Fruit fly (Drosophila melanogaster): ENCODE data around the gene bocks.

The bocks gene

DNA sequence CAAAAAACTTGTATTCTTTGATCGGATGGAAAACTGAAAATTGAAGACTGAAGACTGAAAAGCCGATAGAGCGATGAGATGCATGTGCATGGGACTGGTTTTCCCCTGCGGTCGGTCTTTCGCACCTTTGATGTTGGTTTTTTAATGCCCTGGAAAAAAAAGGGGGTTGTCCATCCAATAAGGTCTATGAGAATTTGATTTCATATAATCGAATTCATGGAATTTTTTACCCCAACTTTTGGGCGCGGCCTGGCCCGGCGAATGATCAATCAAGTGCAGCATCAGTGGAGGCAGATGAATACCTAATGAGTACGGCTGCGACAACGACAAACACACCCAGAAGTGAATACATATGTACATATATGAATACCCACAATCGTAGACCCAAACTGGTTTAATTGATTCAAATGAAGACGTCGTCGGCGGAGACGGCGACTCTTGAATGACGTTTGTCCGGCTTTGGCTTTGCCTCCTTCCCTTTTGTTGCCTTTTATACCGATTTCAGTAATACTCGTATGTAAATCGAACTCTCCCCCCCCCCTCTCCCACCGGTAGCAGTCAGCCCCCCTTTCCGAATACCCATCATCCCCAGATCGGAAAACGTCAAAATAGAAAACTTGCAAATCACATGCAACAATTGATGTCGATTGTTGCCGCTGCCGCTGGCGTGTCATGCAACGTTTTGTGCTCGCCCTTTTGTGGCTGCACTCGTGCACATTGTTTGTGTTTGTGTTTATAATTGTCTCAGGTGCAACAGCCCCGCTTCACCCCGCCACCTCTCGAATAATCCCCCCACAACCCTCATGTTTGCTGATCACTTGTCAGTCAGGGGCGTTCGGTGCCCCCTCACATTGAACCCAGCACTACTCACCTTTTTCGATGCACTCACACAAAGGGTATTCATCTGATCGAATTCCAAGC is 12.5 kb upstream of the bocks start:
- TF ChIP-seq Hr78 (GFP tag; optimal IDR thresholded peaks at IDR 0.05) (peak in 1 of 2 experiments; percentile 64), btn (GFP tag; optimal IDR thresholded peaks at IDR 0.05) (no peak), CG2202 (tag; optimal IDR thresholded peaks at IDR 0.05) (peak; percentile 15), Stat92E (GFP tag; optimal IDR thresholded peaks at IDR 0.05) (peak in 1 of 3 experiments; percentile 82), psq (GFP tag; optimal IDR thresholded peaks at IDR 0.05) (no peak), HLH3B (GFP tag; IDR thresholded peaks at IDR 0.05) (no peak), cg (GFP tag; optimal IDR thresholded peaks at IDR 0.05) (peak; percentile 43), sd (tag; optimal IDR thresholded peaks at IDR 0.05) (peak; percentile 93), crol (GFP tag; IDR thresholded peaks at IDR 0.05) (peak; percentile 86), ATbp (GFP tag; optimal IDR thresholded peaks at IDR 0.05) (peak; percentile 22), HLHmδ (GFP tag; optimal IDR thresholded peaks at IDR 0.05) (peak; percentile 58), Ptx1 (GFP tag; IDR thresholded peaks at IDR 0.05) (no peak), lov (optimal IDR thresholded peaks at IDR 0.05) (no peak), lov (GFP tag; IDR thresholded peaks at IDR 0.05) (0 out of 3 replicates have a peak, but pooled peaks have one; percentile 60), sens (GFP tag) (peak; percentile 64), CG2199 (GFP tag; IDR thresholded peaks at IDR 0.05) (0 out of 3 replicates have a peak, but pooled peaks have one; percentile 38), Awh (GFP tag; IDR thresholded peaks at IDR 0.05) (peak; percentile 67), sqz (GFP tag; optimal IDR thresholded peaks at IDR 0.05) (peak; percentile 88), otp (GFP tag; IDR thresholded peaks at IDR 0.05) (peak; percentile 40; the same call in 1 of the 3 replicates), MTF-1 (GFP tag; optimal IDR thresholded peaks at IDR 0.05; ENCODE audit: borderline replicate concordance) (no peak), gt (GFP tag; IDR thresholded peaks at IDR 0.05) (no peak), CG1603 (tag; optimal IDR thresholded peaks at IDR 0.05) (peak; percentile 33), CG12769 (tag; optimal IDR thresholded peaks at IDR 0.05) (peak; percentile 9), gcm2 (GFP tag; optimal IDR thresholded peaks at IDR 0.05) (no peak), abd-A (tag; optimal IDR thresholded peaks at IDR 0.05) (peak; percentile 81), vvl (GFP tag; IDR thresholded peaks at IDR 0.05) (peak; percentile 77), B-H2 (GFP tag; optimal IDR thresholded peaks at IDR 0.05) (no peak), chinmo (GFP tag; IDR thresholded peaks at IDR 0.05; ENCODE audit: partially characterized antibody) (peak; percentile 75; the same call in 1 of the 4 replicates), CG1233 (GFP tag; optimal IDR thresholded peaks at IDR 0.05) (peak; percentile 10), oc (tag; optimal IDR thresholded peaks at IDR 0.05) (peak; percentile 55), CG2889 (GFP tag; IDR thresholded peaks at IDR 0.05) (no peak), Kr (GFP tag; optimal IDR thresholded peaks at IDR 0.05) (no peak), sim (GFP tag; IDR thresholded peaks at IDR 0.05) (no peak), shn (GFP tag; optimal IDR thresholded peaks at IDR 0.05) (no peak), pzg (GFP tag; optimal IDR thresholded peaks at IDR 0.05) (no peak), pros (GFP tag; optimal IDR thresholded peaks at IDR 0.05) (peak; percentile 51), Six4 (GFP tag; optimal IDR thresholded peaks at IDR 0.05) (no peak), dmrt11E (tag; optimal IDR thresholded peaks at IDR 0.05) (peak; percentile 7), CG4730 (GFP tag; IDR thresholded peaks at IDR 0.05) (peak; percentile 25; the same call in 1 of the 2 replicates), kni (GFP tag; optimal IDR thresholded peaks at IDR 0.05) (peak; percentile 93), Vsx1 (GFP tag; optimal IDR thresholded peaks at IDR 0.05) (peak; percentile 16), CG11456 (GFP tag; IDR thresholded peaks at IDR 0.05) (0 out of 3 replicates have a peak, but pooled peaks have one; percentile 18), sob (GFP tag; IDR thresholded peaks at IDR 0.05) (0 out of 2 replicates have a peak, but pooled peaks have one; percentile 13), ci (GFP tag; IDR thresholded peaks at IDR 0.05) (peak; percentile 56; the same call in 2 of the 3 replicates), Eip74EF (GFP tag; optimal IDR thresholded peaks at IDR 0.05) (peak in 1 of 2 experiments; percentile 7)

Measured in whole organism, embryonic.